Worm (Caenorhabditis elegans): ENCODE results near the gene eef-1A.1.

ce11 chrIII:6953978-6954377, 17.5 kb downstream of the eef-1A.1 start:
- TF ChIP-seq ztf-4 (tag; optimal IDR thresholded peaks at IDR 0.05) (no peak), fkh-10 (GFP tag; optimal IDR thresholded peaks at IDR 0.05) (no peak), unc-62 (GFP tag; optimal IDR thresholded peaks at IDR 0.05) (no peak), ceh-9 (tag; optimal IDR thresholded peaks at IDR 0.05) (no peak), ceh-82 (tag; optimal IDR thresholded peaks at IDR 0.05) (no peak), pha-4 (tag; optimal IDR thresholded peaks at IDR 0.05) (no peak), ztf-11 (tag; optimal IDR thresholded peaks at IDR 0.05) (no peak), elt-1 (tag; optimal IDR thresholded peaks at IDR 0.05) (no peak), ama-1 (optimal IDR thresholded peaks at IDR 0.05) (no peak), skn-1 (tag; optimal IDR thresholded peaks at IDR 0.05) (no peak), ZK546.5 (tag; optimal IDR thresholded peaks at IDR 0.05) (no peak), nhr-11 (tag; optimal IDR thresholded peaks at IDR 0.05) (no peak), lin-39 (tag; optimal IDR thresholded peaks at IDR 0.05) (no peak), nfya-1 (tag; optimal IDR thresholded peaks at IDR 0.05; ENCODE audit: insufficient read depth) (no peak)

All from whole organism, L3 larva.